Worm (Caenorhabditis elegans) whole organism, L4 larva: ENCODE data around the gene F42G4.5.
A peak's percentile ranks its signal among the peaks of the same experiment; 100 is the strongest.

ENCODE experiments used
- D1046.2 ChIP-seq: fragments of 200-800 bp; sonication (Bioruptor generic); IDR thresholded peaks from 2 replicates; pipeline ENCODE4 v1.3.6; 2022; ENCODE audit warnings: missing genetic modification characterization, missing compliant biosample characterization
- F37D6.2 ChIP-seq: sonication (generic microtip); optimal IDR thresholded peaks from 2 replicates; lab custom pipeline; 2016; ENCODE audit warnings: mild to moderate bottlenecking, missing genetic modification characterization, missing compliant biosample characterization
- F44E2.7 ChIP-seq: fragments of 200-800 bp; sonication (Bioruptor generic); IDR thresholded peaks from 2 replicates; pipeline ENCODE4 v2.1.2; 2022; ENCODE audit warnings: missing genetic modification characterization, missing compliant biosample characterization
- F49E8.2 ChIP-seq: sonication (generic microtip); optimal IDR thresholded peaks from 2 replicates; lab custom pipeline; 2016; ENCODE audit warnings: missing compliant biosample characterization, mild to moderate bottlenecking, missing genetic modification characterization, borderline replicate concordance
- T20F7.1 ChIP-seq: fragments of 200-800 bp; sonication (Bioruptor generic); optimal IDR thresholded peaks from 2 replicates; lab custom pipeline; 2018; ENCODE audit warnings: mild to moderate bottlenecking, missing genetic modification characterization, missing compliant biosample characterization
- T26A8.4 ChIP-seq: fragments of 200-800 bp; sonication (Bioruptor generic); IDR thresholded peaks from 2 replicates; pipeline ENCODE4 v1.3.6; 2022; ENCODE audit warnings: missing genetic modification characterization, missing compliant biosample characterization
- ZK546.5 ChIP-seq, 2 experiments: sonication (generic microtip); optimal IDR thresholded peaks; 2 replicates each; lab custom pipeline; 2017; ENCODE audit warnings: missing biosample characterization in 2 of 2, missing genetic modification characterization in 2 of 2
- aha-1 ChIP-seq: fragments of 150-350 bp; peaks from one replicate; lab custom pipeline; 2014; ENCODE audit warnings: missing biosample characterization, missing genetic modification characterization
- ceh-20 ChIP-seq: fragments of 200-800 bp; sonication (Bioruptor generic); IDR thresholded peaks from 2 replicates; pipeline ENCODE4 v1.3.6; 2022; ENCODE audit warnings: missing genetic modification reagents, missing genetic modification characterization, missing compliant biosample characterization
- cey-2 ChIP-seq: sonication (generic microtip); optimal IDR thresholded peaks from 3 replicates; lab custom pipeline; 2017; ENCODE audit warnings: missing genetic modification characterization, mild to moderate bottlenecking, missing compliant biosample characterization, antibody characterized with exemption, borderline replicate concordance; ENCODE audit not compliant: insufficient read depth
- ctbp-1 ChIP-seq: fragments of 200-800 bp; sonication (Bioruptor generic); IDR thresholded peaks from 2 replicates; pipeline ENCODE4 v1.3.6; 2022; ENCODE audit warnings: missing genetic modification reagents, missing genetic modification characterization, missing compliant biosample characterization
- daf-12 ChIP-seq: fragments of 150-350 bp; optimal IDR thresholded peaks from 2 replicates; lab custom pipeline; 2014; ENCODE audit warnings: missing biosample characterization, missing genetic modification reagents, missing genetic modification characterization
- daf-16 ChIP-seq, 3 experiments: sonication (generic microtip); optimal IDR thresholded peaks; 2 replicates each; lab custom pipeline; 2016 to 2017; ENCODE audit warnings: missing genetic modification characterization in 3 of 3, missing genetic modification reagents in 3 of 3, mild to moderate bottlenecking in 2 of 3, missing compliant biosample characterization in 2 of 3, missing biosample characterization in 1 of 3, moderate library complexity in 1 of 3
- daf-8 ChIP-seq: fragments of 200-800 bp; sonication (Bioruptor generic); IDR thresholded peaks from 2 replicates; pipeline ENCODE4 v1.3.6; 2022; ENCODE audit warnings: missing genetic modification characterization, missing compliant biosample characterization
- dmd-6 ChIP-seq: fragments of 200-800 bp; sonication (Bioruptor generic); IDR thresholded peaks from 2 replicates; pipeline ENCODE4 v1.3.6; 2022; ENCODE audit warnings: missing genetic modification reagents, missing genetic modification characterization, missing compliant biosample characterization
- dpl-1 ChIP-seq: fragments of 150-350 bp; optimal IDR thresholded peaks from 2 replicates; lab custom pipeline; 2014; ENCODE audit warnings: missing biosample characterization, missing genetic modification reagents, missing genetic modification characterization
- dve-1 ChIP-seq: sonication (generic microtip); optimal IDR thresholded peaks from 2 replicates; lab custom pipeline; 2017; ENCODE audit warnings: antibody characterized with exemption, mild to moderate bottlenecking, missing genetic modification characterization, missing compliant biosample characterization; ENCODE audit not compliant: insufficient read depth
- egl-43 ChIP-seq: fragments of 200-800 bp; sonication (Bioruptor generic); IDR thresholded peaks from 2 replicates; pipeline ENCODE4 v1.3.6; 2022; ENCODE audit warnings: missing genetic modification reagents, missing genetic modification characterization, missing compliant biosample characterization
- hif-1 ChIP-seq, 2 experiments: sonication (generic microtip); optimal IDR thresholded peaks; 2 replicates each; lab custom pipeline; 2016 to 2017; ENCODE audit warnings: missing compliant biosample characterization in 2 of 2, missing genetic modification characterization in 2 of 2, missing genetic modification reagents in 2 of 2, missing genotype in 2 of 2, mild to moderate bottlenecking in 1 of 2
- hlh-11 ChIP-seq: fragments of 200-800 bp; sonication (Bioruptor generic); optimal IDR thresholded peaks from 2 replicates; lab custom pipeline; 2018; ENCODE audit warnings: mild to moderate bottlenecking, missing genetic modification characterization, missing compliant biosample characterization
- hmg-1.1 ChIP-seq: fragments of 200-800 bp; sonication (Bioruptor generic); IDR thresholded peaks from 2 replicates; pipeline ENCODE4 v1.3.6; 2022; ENCODE audit warnings: missing genetic modification reagents, missing genetic modification characterization, missing compliant biosample characterization
- lim-7 ChIP-seq: fragments of 200-800 bp; sonication (Bioruptor generic); IDR thresholded peaks from 2 replicates; pipeline ENCODE4 v1.3.6; 2022; ENCODE audit warnings: missing genetic modification characterization, missing compliant biosample characterization
- lin-39 ChIP-seq: fragments of 150-350 bp; optimal IDR thresholded peaks from 2 replicates; lab custom pipeline; 2014; ENCODE audit warnings: missing biosample characterization, missing genetic modification reagents, missing genetic modification characterization
- lsy-2 ChIP-seq, 2 experiments: fragments of 150-350 bp in 1 of 2; sonication (generic microtip) in 1 of 2; optimal IDR thresholded peaks; 2 replicates each; lab custom pipeline; 2014 to 2017; ENCODE audit warnings: missing biosample characterization in 2 of 2, missing genetic modification characterization in 2 of 2
- madf-9 ChIP-seq: fragments of 200-800 bp; sonication (Bioruptor generic); conservative IDR thresholded peaks from 2 replicates; pipeline ENCODE4 v1.3.6; 2022; ENCODE audit warnings: missing genetic modification reagents, missing genetic modification characterization, missing compliant biosample characterization
- mdl-1 ChIP-seq, 2 experiments: fragments of 150-350 bp in 1 of 2; sonication (generic microtip) in 1 of 2; optimal IDR thresholded peaks; 2 replicates each; lab custom pipeline; 2014 to 2017; ENCODE audit warnings: missing biosample characterization in 2 of 2, missing genetic modification characterization in 2 of 2
- mdt-29 ChIP-seq: fragments of 200-800 bp; sonication (Bioruptor generic); IDR thresholded peaks from 2 replicates; pipeline ENCODE4 v1.3.6; 2022; ENCODE audit warnings: missing genetic modification reagents, missing genetic modification characterization, missing compliant biosample characterization
- mxl-2 ChIP-seq: fragments of 200-800 bp; sonication (Bioruptor generic); conservative IDR thresholded peaks from 2 replicates; pipeline ENCODE4 v1.3.6; 2022; ENCODE audit warnings: missing genetic modification reagents, missing genetic modification characterization, missing compliant biosample characterization
- mxl-3 ChIP-seq: fragments of 200-800 bp; sonication (Bioruptor generic); optimal IDR thresholded peaks from 2 replicates; lab custom pipeline; 2018; ENCODE audit warnings: mild to moderate bottlenecking, missing genetic modification characterization, missing compliant biosample characterization
- nhr-111 ChIP-seq: fragments of 200-800 bp; sonication (Bioruptor generic); optimal IDR thresholded peaks from 2 replicates; lab custom pipeline; 2018; ENCODE audit warnings: mild to moderate bottlenecking, missing genetic modification characterization, missing compliant biosample characterization
- nhr-237 ChIP-seq: sonication (generic microtip); optimal IDR thresholded peaks from 2 replicates; lab custom pipeline; 2017; ENCODE audit warnings: missing biosample characterization, missing genetic modification characterization
- nhr-28 ChIP-seq: fragments of 150-350 bp; optimal IDR thresholded peaks from 2 replicates; lab custom pipeline; 2014; ENCODE audit warnings: missing biosample characterization, missing genetic modification characterization
- nhr-42 ChIP-seq: fragments of 200-800 bp; sonication (Bioruptor generic); IDR thresholded peaks from 2 replicates; pipeline ENCODE4 v1.3.6; 2022; ENCODE audit warnings: missing genetic modification characterization, missing compliant biosample characterization
- nhr-6 ChIP-seq: fragments of 150-350 bp; optimal IDR thresholded peaks from 2 replicates; lab custom pipeline; 2014; ENCODE audit warnings: missing biosample characterization, missing genetic modification characterization
- nhr-76 ChIP-seq: fragments of 150-350 bp; optimal IDR thresholded peaks from 2 replicates; lab custom pipeline; 2014; ENCODE audit warnings: missing biosample characterization, missing genetic modification characterization
- nhr-77 ChIP-seq: fragments of 150-350 bp; optimal IDR thresholded peaks from 2 replicates; lab custom pipeline; 2014; ENCODE audit warnings: missing biosample characterization, missing genetic modification characterization
- php-3 ChIP-seq: fragments of 200-800 bp; sonication (Bioruptor generic); IDR thresholded peaks from 2 replicates; pipeline ENCODE4 v1.3.6; 2022; ENCODE audit warnings: missing genetic modification reagents, missing genetic modification characterization, missing compliant biosample characterization
- pqm-1 ChIP-seq: sonication (generic microtip); optimal IDR thresholded peaks from 2 replicates; lab custom pipeline; 2017; ENCODE audit warnings: missing biosample characterization, missing genetic modification characterization
- saeg-2 ChIP-seq: fragments of 200-800 bp; sonication (Bioruptor generic); IDR thresholded peaks from 2 replicates; pipeline ENCODE4 v1.3.6; 2022; ENCODE audit warnings: missing genetic modification reagents, missing genetic modification characterization, missing compliant biosample characterization
- sdz-12 ChIP-seq: fragments of 200-800 bp; sonication (Bioruptor generic); optimal IDR thresholded peaks from 2 replicates; lab custom pipeline; 2018; ENCODE audit warnings: mild to moderate bottlenecking, missing genetic modification characterization, missing compliant biosample characterization
- set-16 ChIP-seq: fragments of 200-800 bp; sonication (Bioruptor generic); IDR thresholded peaks from 2 replicates; pipeline ENCODE4 v1.3.6; 2022; ENCODE audit warnings: missing genetic modification reagents, missing genetic modification characterization, missing compliant biosample characterization
- snpc-4 ChIP-seq: fragments of 150-350 bp; optimal IDR thresholded peaks from 2 replicates; lab custom pipeline; 2014; ENCODE audit warnings: missing biosample characterization, missing genetic modification characterization
- spr-1 ChIP-seq: sonication (generic microtip); optimal IDR thresholded peaks from 2 replicates; lab custom pipeline; 2016; ENCODE audit warnings: mild to moderate bottlenecking, missing genetic modification characterization, missing compliant biosample characterization
- unc-39 ChIP-seq: sonication (generic microtip); optimal IDR thresholded peaks from 2 replicates; lab custom pipeline; 2017; ENCODE audit warnings: missing biosample characterization, missing genetic modification characterization
- zfp-2 ChIP-seq: sonication (generic microtip); optimal IDR thresholded peaks from 2 replicates; lab custom pipeline; 2016; ENCODE audit warnings: mild to moderate bottlenecking, missing genetic modification characterization, missing compliant biosample characterization
- zfp-3 ChIP-seq: fragments of 200-800 bp; sonication (Bioruptor generic); conservative IDR thresholded peaks from 2 replicates; pipeline ENCODE4 v1.3.6; 2022; ENCODE audit warnings: missing genetic modification reagents, missing genetic modification characterization, missing compliant biosample characterization
- ztf-11 ChIP-seq: fragments of 150-350 bp; optimal IDR thresholded peaks from 2 replicates; lab custom pipeline; 2014; ENCODE audit warnings: missing biosample characterization, missing genetic modification characterization
- ztf-7 ChIP-seq: fragments of 150-350 bp; optimal IDR thresholded peaks from 2 replicates; lab custom pipeline; 2014; ENCODE audit warnings: missing biosample characterization, missing genetic modification characterization

Gene F42G4.5

ce11 chrII:13076301-13076916 lies 3.1 kb downstream of the F42G4.5 start:
- peak; percentile 48 for TF ChIP-seq pqm-1 (tag; lab: Kevin White, UChicago)
- TF ChIP-seq daf-16 (GFP tag; optimal IDR thresholded peaks at IDR 0.05; lab: Kevin White, UChicago) = no peak
- TF ChIP-seq daf-16 (tag; optimal IDR thresholded peaks at IDR 0.05; lab: Kevin White, UChicago) = peak; percentile 92
- TF ChIP-seq lin-39 (tag; lab: Kevin White, UChicago) = no peak
- TF ChIP-seq T20F7.1 (GFP tag; lab: Kevin White, UChicago) = peak; percentile 43
- TF ChIP-seq hlh-11 (tag; lab: Kevin White, UChicago) = peak; percentile 41
- TF ChIP-seq hif-1 (tag; optimal IDR thresholded peaks at IDR 0.05; lab: Kevin White, UChicago) = no peak
- TF ChIP-seq ceh-20 (GFP tag; lab: Robert Waterston, UW) = 0 out of 2 replicates have a peak, but pooled peaks have one; percentile 39
- TF ChIP-seq ztf-7 (tag; lab: Kevin White, UChicago) = no peak
- no peak for TF ChIP-seq mdt-29 (GFP tag; lab: Robert Waterston, UW)
- peak; percentile 78 for TF ChIP-seq php-3 (GFP tag; lab: Robert Waterston, UW)
- TF ChIP-seq dmd-6 (GFP tag; lab: Robert Waterston, UW) = peak; percentile 64
- peak in 1 of 2 experiments; percentile 18 for TF ChIP-seq mdl-1 (tag; optimal IDR thresholded peaks at IDR 0.05; lab: Kevin White, UChicago)
- peak; percentile 47 for TF ChIP-seq nhr-77 (tag; lab: Kevin White, UChicago)
- peak; percentile 66 for TF ChIP-seq nhr-28 (tag; lab: Kevin White, UChicago)
- TF ChIP-seq zfp-3 (GFP tag; lab: Robert Waterston, UW) = 0 out of 2 replicates have a peak, but pooled peaks have one; percentile 52
- no peak for TF ChIP-seq dve-1 (tag; lab: Kevin White, UChicago)
- TF ChIP-seq set-16 = no peak

- TF ChIP-seq nhr-42 (GFP tag; lab: Robert Waterston, UW) (no peak), set-16 (no peak), zfp-2 (tag; lab: Kevin White, UChicago) (no peak), T26A8.4 (GFP tag; lab: Robert Waterston, UW) (no peak), ZK546.5 (tag; optimal IDR thresholded peaks at IDR 0.05; lab: Kevin White, UChicago) (no peak), D1046.2 (no peak), dpl-1 (GFP tag; lab: Kevin White, UChicago) (no peak), nhr-77 (tag; lab: Kevin White, UChicago) (peak; percentile 55), mxl-2 (GFP tag; lab: Robert Waterston, UW) (peak; percentile 45; the same call in 1 of the 2 replicates), ctbp-1 (no peak), aha-1 (tag; lab: Kevin White, UChicago) (no peak), lsy-2 (tag; optimal IDR thresholded peaks at IDR 0.05; lab: Kevin White, UChicago) (no peak), snpc-4 (tag; lab: Kevin White, UChicago) (no peak), saeg-2 (peak; percentile 15; the same call in 1 of the 2 replicates), madf-9 (GFP tag; lab: Robert Waterston, UW) (no peak), ztf-11 (no peak), nhr-6 (tag; lab: Kevin White, UChicago) (no peak), F44E2.7 (GFP tag; lab: Robert Waterston, UW) (no peak), nhr-111 (GFP tag; lab: Kevin White, UChicago) (no peak), sdz-12 (no peak), hmg-1.1 (GFP tag; lab: Robert Waterston, UW) (no peak), dve-1 (tag; lab: Kevin White, UChicago) (peak; percentile 94), lim-7 (GFP tag; lab: Robert Waterston, UW) (no peak), daf-12 (tag; lab: Kevin White, UChicago) (no peak), cey-2 (tag; lab: Kevin White, UChicago) (no peak), mxl-3 (GFP tag; lab: Kevin White, UChicago) (no peak), nhr-237 (tag; lab: Kevin White, UChicago) (no peak), daf-8 (GFP tag; lab: Robert Waterston, UW) (no peak), F37D6.2 (tag; lab: Kevin White, UChicago) (no peak), egl-43 (GFP tag; lab: Robert Waterston, UW) (no peak), ceh-20 (GFP tag; lab: Robert Waterston, UW) (peak; percentile 71), mdt-29 (GFP tag; lab: Robert Waterston, UW) (0 out of 2 replicates have a peak, but pooled peaks have one; percentile 52), nhr-76 (tag; lab: Kevin White, UChicago) (no peak), unc-39 (tag; lab: Kevin White, UChicago) (no peak), spr-1 (tag; lab: Kevin White, UChicago) (no peak), F49E8.2 (tag; lab: Kevin White, UChicago) (no peak)
These were observed 4.5 kb downstream of the F42G4.5 start for ce11 chrII:13077746-13078145.
